Worm (Caenorhabditis elegans): ENCODE data around the gene hars-1.

hars-1 gene

ce11 chrIV:10842232-10842631 lies 16.5 kb upstream of the hars-1 start (continued):
- TF ChIP-seq nfya-1 (tag; optimal IDR thresholded peaks at IDR 0.05; ENCODE audit: borderline replicate concordance, insufficient read depth) = no peak
- no peak for TF ChIP-seq ztf-25 (GFP tag; IDR thresholded peaks at IDR 0.05)
- no peak for TF ChIP-seq F22D6.2 (tag; optimal IDR thresholded peaks at IDR 0.05)
- no peak for TF ChIP-seq ztf-22 (GFP tag; optimal IDR thresholded peaks at IDR 0.05)
- TF ChIP-seq B0336.3 (GFP tag; IDR thresholded peaks at IDR 0.05) = no peak
- TF ChIP-seq hmg-20 (GFP tag; IDR thresholded peaks at IDR 0.05) = no peak
- no peak for TF ChIP-seq atf-7 (tag; optimal IDR thresholded peaks at IDR 0.05)
- peak; percentile 27; the same call in 1 of the 2 replicates for TF ChIP-seq attf-3 (GFP tag; conservative IDR thresholded peaks at IDR 0.05)
- TF ChIP-seq nfya-2 (GFP tag; IDR thresholded peaks at IDR 0.05) = no peak
- TF ChIP-seq unc-130 (GFP tag; optimal IDR thresholded peaks at IDR 0.05) = no peak
- TF ChIP-seq C17E4.6 (GFP tag; IDR thresholded peaks at IDR 0.05) = 0 out of 2 replicates have a peak, but pooled peaks have one; percentile 46
- no peak for TF ChIP-seq B0019.2 (GFP tag; conservative IDR thresholded peaks at IDR 0.05)
- no peak for TF ChIP-seq ztf-6 (GFP tag; IDR thresholded peaks at IDR 0.05)
- no peak for TF ChIP-seq Y79H2A.3 (GFP tag; conservative IDR thresholded peaks at IDR 0.05)
- no peak for TF ChIP-seq hlh-12 (tag; optimal IDR thresholded peaks at IDR 0.05)
- TF ChIP-seq B0035.1 (tag; optimal IDR thresholded peaks at IDR 0.05) = no peak
- TF ChIP-seq F49E8.2 (tag; optimal IDR thresholded peaks at IDR 0.05; ENCODE audit: insufficient read depth) = peak; percentile 29
- no peak for TF ChIP-seq nhr-90 (tag; optimal IDR thresholded peaks at IDR 0.05)
- no peak for TF ChIP-seq cebp-1 (GFP tag; IDR thresholded peaks at IDR 0.05)
- no peak for TF ChIP-seq cebp-1 (tag; optimal IDR thresholded peaks at IDR 0.05)
- TF ChIP-seq ztf-28 (GFP tag; IDR thresholded peaks at IDR 0.05) = no peak
- no peak for TF ChIP-seq F57C9.4 (tag; optimal IDR thresholded peaks at IDR 0.05)
- TF ChIP-seq let-526 (GFP tag; IDR thresholded peaks at IDR 0.05) = no peak
- no peak for TF ChIP-seq lir-1 (GFP tag; conservative IDR thresholded peaks at IDR 0.05)
- no peak for TF ChIP-seq F52B5.7 (tag; optimal IDR thresholded peaks at IDR 0.05)
- TF ChIP-seq rpc-1 (optimal IDR thresholded peaks at IDR 0.05) = no peak
- no peak for TF ChIP-seq rpc-1 (tag; optimal IDR thresholded peaks at IDR 0.05)
- TF ChIP-seq sptf-2 (GFP tag; optimal IDR thresholded peaks at IDR 0.05) = no peak

ce11 chrIV:10842705-10843364 lies 15.9 kb upstream of the hars-1 start, which contains the start of gene T11G6.5:
Gene T11G6.5, minus strand, starts transcription at chrIV:10842755.
- no peak for TF ChIP-seq ztf-25 (GFP tag; IDR thresholded peaks at IDR 0.05)
- peak; percentile 24; the same call in 1 of the 2 replicates for TF ChIP-seq mcd-1 (GFP tag; IDR thresholded peaks at IDR 0.05)
- no peak for TF ChIP-seq mxl-1 (tag; optimal IDR thresholded peaks at IDR 0.05)
- TF ChIP-seq lsl-1 (GFP tag; optimal IDR thresholded peaks at IDR 0.05) = peak; percentile 50
- TF ChIP-seq hmg-1.2 (GFP tag; IDR thresholded peaks at IDR 0.05) = peak; percentile 24; the same call in 1 of the 2 replicates
- no peak for TF ChIP-seq nhr-179 (tag; optimal IDR thresholded peaks at IDR 0.05)
- peak; percentile 44 for TF ChIP-seq F23B12.7 (tag; optimal IDR thresholded peaks at IDR 0.05; ENCODE audit: insufficient read depth)
- TF ChIP-seq ztf-28 (GFP tag; IDR thresholded peaks at IDR 0.05) = no peak
- TF ChIP-seq dox-1 (GFP tag; IDR thresholded peaks at IDR 0.05) = 0 out of 2 replicates have a peak, but pooled peaks have one; percentile 28
- no peak for TF ChIP-seq Y53F4B.3 (GFP tag; IDR thresholded peaks at IDR 0.05)
- TF ChIP-seq tbx-9 (tag; optimal IDR thresholded peaks at IDR 0.05; ENCODE audit: borderline replicate concordance) = no peak
- TF ChIP-seq snpc-4 (GFP tag; optimal IDR thresholded peaks at IDR 0.05) = no peak
- peak in 1 of 4 experiments; percentile 13 for TF ChIP-seq snpc-4 (tag; optimal IDR thresholded peaks at IDR 0.05)
- peak; percentile 1 for TF ChIP-seq nhr-80 (tag; optimal IDR thresholded peaks at IDR 0.05)
- TF ChIP-seq mes-4 (tag; optimal IDR thresholded peaks at IDR 0.05) = no peak
- no peak for TF ChIP-seq snpc-1.3 (tag; optimal IDR thresholded peaks at IDR 0.05; ENCODE audit: insufficient read depth)
- TF ChIP-seq lin-54 (GFP tag; optimal IDR thresholded peaks at IDR 0.05) = no peak
- peak; percentile 47 for TF ChIP-seq attf-5 (GFP tag; optimal IDR thresholded peaks at IDR 0.05)
- TF ChIP-seq dpl-1 (GFP tag; optimal IDR thresholded peaks at IDR 0.05) = no peak

Data from whole organism, young adult.